Worm (Caenorhabditis elegans) whole organism, L4 larva: ENCODE data around the gene K10D2.8.

Experiments
- F10B5.3 ChIP-seq: sonication (generic microtip); optimal IDR thresholded peaks from 2 replicates; lab custom pipeline; 2016; ENCODE audit warnings: mild to moderate bottlenecking, missing genetic modification characterization, missing compliant biosample characterization
- F49E8.2 ChIP-seq: sonication (generic microtip); optimal IDR thresholded peaks from 2 replicates; lab custom pipeline; 2016; ENCODE audit warnings: missing compliant biosample characterization, mild to moderate bottlenecking, missing genetic modification characterization, borderline replicate concordance
- T20F7.1 ChIP-seq: fragments of 200-800 bp; sonication (Bioruptor generic); optimal IDR thresholded peaks from 2 replicates; lab custom pipeline; 2018; ENCODE audit warnings: mild to moderate bottlenecking, missing genetic modification characterization, missing compliant biosample characterization
- Y105C5A.15 ChIP-seq: fragments of 200-800 bp; sonication (Bioruptor generic); IDR thresholded peaks from 2 replicates; pipeline ENCODE4 v1.3.6; 2022; ENCODE audit warnings: missing genetic modification characterization, missing compliant biosample characterization
- Y48G9A.11 ChIP-seq: fragments of 200-800 bp; sonication (Bioruptor generic); IDR thresholded peaks from 2 replicates; pipeline ENCODE4 v1.3.6; 2022; ENCODE audit warnings: missing genetic modification reagents, missing genetic modification characterization, missing compliant biosample characterization
- Y75B8A.6 ChIP-seq: fragments of 200-800 bp; sonication (Bioruptor generic); IDR thresholded peaks from 2 replicates; pipeline ENCODE4 v1.3.6; 2022; ENCODE audit warnings: missing genetic modification reagents, missing genetic modification characterization, missing compliant biosample characterization
- aha-1 ChIP-seq: fragments of 150-350 bp; peaks from one replicate; lab custom pipeline; 2014; ENCODE audit warnings: missing biosample characterization, missing genetic modification characterization
- arid-1 ChIP-seq: fragments of 200-800 bp; sonication (Bioruptor generic); conservative IDR thresholded peaks from 2 replicates; pipeline ENCODE4 v1.3.6; 2022; ENCODE audit warnings: missing genetic modification reagents, missing genetic modification characterization, missing compliant biosample characterization
- ceh-20 ChIP-seq: fragments of 200-800 bp; sonication (Bioruptor generic); IDR thresholded peaks from 2 replicates; pipeline ENCODE4 v1.3.6; 2022; ENCODE audit warnings: missing genetic modification reagents, missing genetic modification characterization, missing compliant biosample characterization
- cey-2 ChIP-seq: sonication (generic microtip); optimal IDR thresholded peaks from 3 replicates; lab custom pipeline; 2017; ENCODE audit warnings: missing genetic modification characterization, mild to moderate bottlenecking, missing compliant biosample characterization, antibody characterized with exemption, borderline replicate concordance; ENCODE audit not compliant: insufficient read depth
- daf-12 ChIP-seq: fragments of 150-350 bp; optimal IDR thresholded peaks from 2 replicates; lab custom pipeline; 2014; ENCODE audit warnings: missing biosample characterization, missing genetic modification reagents, missing genetic modification characterization
- daf-16 ChIP-seq, 3 experiments: sonication (generic microtip); optimal IDR thresholded peaks; 2 replicates each; lab custom pipeline; 2016 to 2017; ENCODE audit warnings: missing genetic modification characterization in 3 of 3, missing genetic modification reagents in 3 of 3, mild to moderate bottlenecking in 2 of 3, missing compliant biosample characterization in 2 of 3, missing biosample characterization in 1 of 3, moderate library complexity in 1 of 3
- dmd-6 ChIP-seq: fragments of 200-800 bp; sonication (Bioruptor generic); IDR thresholded peaks from 2 replicates; pipeline ENCODE4 v1.3.6; 2022; ENCODE audit warnings: missing genetic modification reagents, missing genetic modification characterization, missing compliant biosample characterization
- dpl-1 ChIP-seq: fragments of 150-350 bp; optimal IDR thresholded peaks from 2 replicates; lab custom pipeline; 2014; ENCODE audit warnings: missing biosample characterization, missing genetic modification reagents, missing genetic modification characterization
- duxl-1 ChIP-seq: sonication (generic microtip); optimal IDR thresholded peaks from 2 replicates; lab custom pipeline; 2016; ENCODE audit warnings: mild to moderate bottlenecking, missing genetic modification characterization, moderate library complexity, missing compliant biosample characterization; ENCODE audit not compliant: poor library complexity
- egl-43 ChIP-seq: fragments of 200-800 bp; sonication (Bioruptor generic); IDR thresholded peaks from 2 replicates; pipeline ENCODE4 v1.3.6; 2022; ENCODE audit warnings: missing genetic modification reagents, missing genetic modification characterization, missing compliant biosample characterization
- fkh-10 ChIP-seq: fragments of 150-350 bp; optimal IDR thresholded peaks from 2 replicates; lab custom pipeline; 2014; ENCODE audit warnings: missing biosample characterization, missing genetic modification reagents, missing genetic modification characterization
- gei-8 ChIP-seq: fragments of 200-800 bp; sonication (Bioruptor generic); optimal IDR thresholded peaks from 2 replicates; lab custom pipeline; 2018; ENCODE audit warnings: mild to moderate bottlenecking, missing genetic modification characterization, missing compliant biosample characterization
- hif-1 ChIP-seq, 2 experiments: sonication (generic microtip); optimal IDR thresholded peaks; 2 replicates each; lab custom pipeline; 2016 to 2017; ENCODE audit warnings: missing compliant biosample characterization in 2 of 2, missing genetic modification characterization in 2 of 2, missing genetic modification reagents in 2 of 2, missing genotype in 2 of 2, mild to moderate bottlenecking in 1 of 2
- lim-7 ChIP-seq: fragments of 200-800 bp; sonication (Bioruptor generic); IDR thresholded peaks from 2 replicates; pipeline ENCODE4 v1.3.6; 2022; ENCODE audit warnings: missing genetic modification characterization, missing compliant biosample characterization
- lin-1 ChIP-seq: fragments of 200-800 bp; sonication (Bioruptor generic); IDR thresholded peaks from 2 replicates; pipeline ENCODE4 v1.3.6; 2022; ENCODE audit warnings: missing genetic modification reagents, missing genetic modification characterization, missing compliant biosample characterization
- lin-29 ChIP-seq: fragments of 200-800 bp; sonication (Bioruptor generic); IDR thresholded peaks from 2 replicates; pipeline ENCODE4 v1.3.6; 2022; ENCODE audit warnings: missing genetic modification reagents, missing genetic modification characterization, missing compliant biosample characterization
- lin-38 ChIP-seq: fragments of 200-800 bp; sonication (Bioruptor generic); IDR thresholded peaks from 2 replicates; pipeline ENCODE4 v1.3.6; 2022; ENCODE audit warnings: missing genetic modification reagents, missing genetic modification characterization, missing compliant biosample characterization
- madf-5 ChIP-seq, 2 experiments: fragments of 200-800 bp; sonication (Bioruptor generic); IDR thresholded peaks; 2 replicates each; pipeline ENCODE4 v1.3.6; 2022; ENCODE audit warnings: missing compliant biosample characterization in 2 of 2, missing genetic modification characterization in 2 of 2
- madf-9 ChIP-seq: fragments of 200-800 bp; sonication (Bioruptor generic); conservative IDR thresholded peaks from 2 replicates; pipeline ENCODE4 v1.3.6; 2022; ENCODE audit warnings: missing genetic modification reagents, missing genetic modification characterization, missing compliant biosample characterization
- mdl-1 ChIP-seq, 2 experiments: fragments of 150-350 bp in 1 of 2; sonication (generic microtip) in 1 of 2; optimal IDR thresholded peaks; 2 replicates each; lab custom pipeline; 2014 to 2017; ENCODE audit warnings: missing biosample characterization in 2 of 2, missing genetic modification characterization in 2 of 2
- mep-1 ChIP-seq: fragments of 150-350 bp; sonication (generic microtip); optimal IDR thresholded peaks from 3 replicates; lab custom pipeline; 2014; ENCODE audit warnings: missing biosample characterization, missing genetic modification characterization
- mes-2 ChIP-seq: sonication (generic microtip); optimal IDR thresholded peaks from 2 replicates; lab custom pipeline; 2016; ENCODE audit warnings: missing genotype, mild to moderate bottlenecking, missing genetic modification characterization, missing compliant biosample characterization; ENCODE audit not compliant: poor library complexity, severe bottlenecking
- mxl-3 ChIP-seq: fragments of 200-800 bp; sonication (Bioruptor generic); optimal IDR thresholded peaks from 2 replicates; lab custom pipeline; 2018; ENCODE audit warnings: mild to moderate bottlenecking, missing genetic modification characterization, missing compliant biosample characterization
- nhr-102 ChIP-seq: sonication (generic microtip); optimal IDR thresholded peaks from 2 replicates; lab custom pipeline; 2016; ENCODE audit warnings: mild to moderate bottlenecking, missing genetic modification characterization, moderate library complexity, missing compliant biosample characterization
- nhr-11 ChIP-seq: fragments of 150-350 bp; optimal IDR thresholded peaks from 2 replicates; lab custom pipeline; 2014; ENCODE audit warnings: missing biosample characterization, missing genetic modification characterization
- nhr-25 ChIP-seq: sonication (generic microtip); optimal IDR thresholded peaks from 2 replicates; lab custom pipeline; 2017; ENCODE audit warnings: missing genetic modification characterization, mild to moderate bottlenecking, missing compliant biosample characterization, antibody characterized with exemption, moderate library complexity, borderline replicate concordance; ENCODE audit not compliant: insufficient read depth
- nhr-41 ChIP-seq: fragments of 200-800 bp; sonication (Bioruptor generic); IDR thresholded peaks from 2 replicates; pipeline ENCODE4 v1.3.6; 2022; ENCODE audit warnings: missing genetic modification reagents, missing genetic modification characterization, missing compliant biosample characterization
- nhr-42 ChIP-seq: fragments of 200-800 bp; sonication (Bioruptor generic); IDR thresholded peaks from 2 replicates; pipeline ENCODE4 v1.3.6; 2022; ENCODE audit warnings: missing genetic modification characterization, missing compliant biosample characterization
- nhr-77 ChIP-seq: fragments of 150-350 bp; optimal IDR thresholded peaks from 2 replicates; lab custom pipeline; 2014; ENCODE audit warnings: missing biosample characterization, missing genetic modification characterization
- pha-4 ChIP-seq, 2 experiments: fragments of 150-350 bp in 1 of 2; fragments of 200-800 bp in 1 of 2; sonication (Bioruptor generic) in 1 of 2; IDR thresholded peaks in 1 of 2; optimal IDR thresholded peaks in 1 of 2; 2 replicates each; pipeline versions ENCODE4 v1.3.6 to Lab custom; 2014 to 2022; ENCODE audit warnings: missing genetic modification characterization in 2 of 2, missing genetic modification reagents in 2 of 2, missing biosample characterization in 1 of 2, missing compliant biosample characterization in 1 of 2
- php-3 ChIP-seq: fragments of 200-800 bp; sonication (Bioruptor generic); IDR thresholded peaks from 2 replicates; pipeline ENCODE4 v1.3.6; 2022; ENCODE audit warnings: missing genetic modification reagents, missing genetic modification characterization, missing compliant biosample characterization
- rbr-2 ChIP-seq: sonication (generic microtip); optimal IDR thresholded peaks from 2 replicates; lab custom pipeline; 2016; ENCODE audit warnings: missing genotype, missing genetic modification characterization, missing compliant biosample characterization
- sdz-12 ChIP-seq: fragments of 200-800 bp; sonication (Bioruptor generic); optimal IDR thresholded peaks from 2 replicates; lab custom pipeline; 2018; ENCODE audit warnings: mild to moderate bottlenecking, missing genetic modification characterization, missing compliant biosample characterization
- skn-1 ChIP-seq: fragments of 150-350 bp; optimal IDR thresholded peaks from 2 replicates; lab custom pipeline; 2014; ENCODE audit warnings: missing biosample characterization, missing genetic modification characterization
- spr-1 ChIP-seq: sonication (generic microtip); optimal IDR thresholded peaks from 2 replicates; lab custom pipeline; 2016; ENCODE audit warnings: mild to moderate bottlenecking, missing genetic modification characterization, missing compliant biosample characterization
- spr-3 ChIP-seq: fragments of 200-800 bp; sonication (Bioruptor generic); optimal IDR thresholded peaks from 2 replicates; lab custom pipeline; 2018; ENCODE audit warnings: mild to moderate bottlenecking, missing genetic modification characterization, missing compliant biosample characterization
- unc-39 ChIP-seq: sonication (generic microtip); optimal IDR thresholded peaks from 2 replicates; lab custom pipeline; 2017; ENCODE audit warnings: missing biosample characterization, missing genetic modification characterization
- unc-62 ChIP-seq, 3 experiments: fragments of 150-350 bp in 1 of 3; sonication (generic microtip); optimal IDR thresholded peaks in 2 of 3; peaks in 1 of 3; 1 replicate in 1 of 3; 2 replicates in 2 of 3; lab custom pipeline; 2014 to 2017; ENCODE audit warnings: missing biosample characterization in 3 of 3, missing genetic modification characterization in 3 of 3, missing genetic modification reagents in 3 of 3, missing genotype in 1 of 3
- zag-1 ChIP-seq: fragments of 150-350 bp; optimal IDR thresholded peaks from 2 replicates; lab custom pipeline; 2014; ENCODE audit warnings: missing biosample characterization, missing genetic modification characterization
- zip-11 ChIP-seq: fragments of 200-800 bp; sonication (Bioruptor generic); IDR thresholded peaks from 2 replicates; pipeline ENCODE4 v1.3.6; 2022; ENCODE audit warnings: missing genetic modification characterization, missing compliant biosample characterization
- ztf-7 ChIP-seq: fragments of 150-350 bp; optimal IDR thresholded peaks from 2 replicates; lab custom pipeline; 2014; ENCODE audit warnings: missing biosample characterization, missing genetic modification characterization

K10D2.8 gene

DNA sequence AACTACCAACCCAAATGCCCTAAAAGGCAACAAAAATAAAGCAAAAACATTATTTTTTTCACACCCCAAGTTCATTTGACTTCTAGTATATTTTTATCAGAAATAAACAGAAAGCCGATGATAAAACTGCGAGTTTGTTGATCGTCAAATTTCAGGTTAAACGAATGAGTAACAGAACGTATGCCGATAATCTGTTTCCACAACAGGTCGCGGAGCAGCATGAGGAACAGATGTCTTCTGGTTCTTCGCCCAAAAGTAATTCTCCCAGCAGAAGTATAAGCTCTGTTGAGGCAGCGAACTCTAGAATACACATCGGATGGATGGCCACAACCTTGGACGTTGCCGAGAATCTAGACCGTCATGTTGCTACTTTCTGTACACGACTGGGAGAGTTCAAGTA, 41.9 kb downstream of the K10D2.8 start, which contains the start of gene prmt-5 (continued):
- TF ChIP-seq hif-1 (tag; optimal IDR thresholded peaks at IDR 0.05; lab: Kevin White, UChicago) (peak in 1 of 2 experiments; percentile 3), daf-16 (GFP tag; optimal IDR thresholded peaks at IDR 0.05; lab: Kevin White, UChicago) (peak; percentile 25 to 57), daf-16 (tag; optimal IDR thresholded peaks at IDR 0.05; lab: Kevin White, UChicago) (peak; percentile 55), F10B5.3 (tag; lab: Kevin White, UChicago) (no peak), unc-62 (GFP tag; optimal IDR thresholded peaks at IDR 0.05 in 1 of 2; lab: Kevin White, UChicago) (no peak), unc-62 (tag; optimal IDR thresholded peaks at IDR 0.05; lab: Kevin White, UChicago) (no peak), rbr-2 (peak; percentile 30), egl-43 (GFP tag; lab: Robert Waterston, UW) (peak; percentile 72; the same call in 1 of the 2 replicates), fkh-10 (GFP tag; lab: Kevin White, UChicago) (no peak), lin-38 (GFP tag; lab: Robert Waterston, UW) (peak; percentile 79), nhr-11 (no peak), madf-9 (GFP tag; lab: Robert Waterston, UW) (0 out of 2 replicates have a peak, but pooled peaks have one; percentile 6), mxl-3 (GFP tag; lab: Kevin White, UChicago) (no peak), daf-12 (tag; lab: Kevin White, UChicago) (no peak), dmd-6 (GFP tag; lab: Robert Waterston, UW) (peak; percentile 29), sdz-12 (GFP tag; lab: Kevin White, UChicago) (peak; percentile 48), spr-3 (GFP tag; lab: Kevin White, UChicago) (peak; percentile 59), zip-11 (GFP tag; lab: Robert Waterston, UW) (no peak), T20F7.1 (GFP tag; lab: Kevin White, UChicago) (peak; percentile 59), Y105C5A.15 (peak; percentile 76), arid-1 (GFP tag; lab: Robert Waterston, UW) (peak; percentile 85), gei-8 (GFP tag; lab: Kevin White, UChicago) (peak; percentile 79), mdl-1 (tag; optimal IDR thresholded peaks at IDR 0.05; lab: Kevin White, UChicago) (no peak), lin-29 (no peak), unc-39 (no peak), dpl-1 (GFP tag; lab: Kevin White, UChicago) (peak; percentile 0), lim-7 (GFP tag; lab: Robert Waterston, UW) (0 out of 2 replicates have a peak, but pooled peaks have one; percentile 60), aha-1 (tag; lab: Kevin White, UChicago) (peak; percentile 50), cey-2 (tag; lab: Kevin White, UChicago) (no peak), mep-1 (tag; lab: Kevin White, UChicago) (peak; percentile 47), nhr-77 (tag; lab: Kevin White, UChicago) (peak; percentile 38), ztf-7 (tag; lab: Kevin White, UChicago) (no peak), madf-5 (GFP tag; IDR thresholded peaks at IDR 0.05; lab: Robert Waterston, UW) (0 out of 4 replicates have a peak, but pooled peaks of 1 of the 2 experiments have one; percentile 4), php-3 (GFP tag; lab: Robert Waterston, UW) (no peak), skn-1 (tag; lab: Kevin White, UChicago) (no peak), nhr-102 (tag; lab: Kevin White, UChicago) (peak; percentile 74), zag-1 (no peak), nhr-42 (GFP tag; lab: Robert Waterston, UW) (peak; percentile 65; the same call in 1 of the 2 replicates), spr-1 (tag; lab: Kevin White, UChicago) (peak; percentile 45), pha-4 (GFP tag; IDR thresholded peaks at IDR 0.05; lab: Robert Waterston, UW) (peak; percentile 81; the same call in 1 of the 2 replicates), pha-4 (tag; optimal IDR thresholded peaks at IDR 0.05; lab: Kevin White, UChicago) (no peak), F49E8.2 (tag; lab: Kevin White, UChicago) (peak; percentile 50), Y75B8A.6 (GFP tag; lab: Robert Waterston, UW) (peak; percentile 77), ceh-20 (0 out of 2 replicates have a peak, but pooled peaks have one; percentile 8), lin-1 (GFP tag; lab: Robert Waterston, UW) (0 out of 2 replicates have a peak, but pooled peaks have one; percentile 73), nhr-25 (tag; lab: Kevin White, UChicago) (no peak), duxl-1 (tag; lab: Kevin White, UChicago) (peak; percentile 74), Y48G9A.11 (GFP tag; lab: Robert Waterston, UW) (peak; percentile 34; the same call in 1 of the 2 replicates), nhr-41 (GFP tag; lab: Robert Waterston, UW) (no peak), mes-2 (tag; lab: Kevin White, UChicago) (peak; percentile 23)
